Worm (Caenorhabditis elegans) whole organism, L4 larva: ENCODE results near the gene pigw-1.
A peak's percentile ranks its signal among the peaks of the same experiment; 100 is the strongest.

Source experiments
- F37D6.2 ChIP-seq: sonication (generic microtip); optimal IDR thresholded peaks from 2 replicates; lab custom pipeline; 2016; ENCODE audit warnings: mild to moderate bottlenecking, missing genetic modification characterization, missing compliant biosample characterization
- Y105C5A.15 ChIP-seq: fragments of 200-800 bp; sonication (Bioruptor generic); IDR thresholded peaks from 2 replicates; pipeline ENCODE4 v1.3.6; 2022; ENCODE audit warnings: missing genetic modification characterization, missing compliant biosample characterization
- Y48G9A.11 ChIP-seq: fragments of 200-800 bp; sonication (Bioruptor generic); IDR thresholded peaks from 2 replicates; pipeline ENCODE4 v1.3.6; 2022; ENCODE audit warnings: missing genetic modification reagents, missing genetic modification characterization, missing compliant biosample characterization
- ZK337.2 ChIP-seq: fragments of 200-800 bp; sonication (Bioruptor generic); IDR thresholded peaks from 2 replicates; pipeline ENCODE4 v1.3.6; 2022; ENCODE audit warnings: missing genetic modification reagents, missing genetic modification characterization, missing compliant biosample characterization
- ceh-20 ChIP-seq: fragments of 200-800 bp; sonication (Bioruptor generic); IDR thresholded peaks from 2 replicates; pipeline ENCODE4 v1.3.6; 2022; ENCODE audit warnings: missing genetic modification reagents, missing genetic modification characterization, missing compliant biosample characterization
- ceh-82 ChIP-seq: sonication (generic microtip); optimal IDR thresholded peaks from 2 replicates; lab custom pipeline; 2017; ENCODE audit warnings: missing biosample characterization, missing genetic modification characterization
- ces-1 ChIP-seq: fragments of 150-350 bp; sonication (generic microtip); optimal IDR thresholded peaks from 4 replicates; lab custom pipeline; 2014; ENCODE audit warnings: missing biosample characterization, missing genetic modification reagents, missing genetic modification characterization
- daf-16 ChIP-seq, 3 experiments: sonication (generic microtip); optimal IDR thresholded peaks; 2 replicates each; lab custom pipeline; 2016 to 2017; ENCODE audit warnings: missing genetic modification characterization in 3 of 3, missing genetic modification reagents in 3 of 3, mild to moderate bottlenecking in 2 of 3, missing compliant biosample characterization in 2 of 3, missing biosample characterization in 1 of 3, moderate library complexity in 1 of 3
- dmd-9 ChIP-seq: fragments of 200-800 bp; sonication (Bioruptor generic); IDR thresholded peaks from 2 replicates; pipeline ENCODE4 v1.3.6; 2022; ENCODE audit warnings: missing genetic modification reagents, missing genetic modification characterization, missing compliant biosample characterization
- egl-43 ChIP-seq: fragments of 200-800 bp; sonication (Bioruptor generic); IDR thresholded peaks from 2 replicates; pipeline ENCODE4 v1.3.6; 2022; ENCODE audit warnings: missing genetic modification reagents, missing genetic modification characterization, missing compliant biosample characterization
- fos-1 ChIP-seq: fragments of 150-350 bp; optimal IDR thresholded peaks from 2 replicates; lab custom pipeline; 2014; ENCODE audit warnings: missing biosample characterization, missing genetic modification characterization
- gei-8 ChIP-seq: fragments of 200-800 bp; sonication (Bioruptor generic); optimal IDR thresholded peaks from 2 replicates; lab custom pipeline; 2018; ENCODE audit warnings: mild to moderate bottlenecking, missing genetic modification characterization, missing compliant biosample characterization
- hmg-1.1 ChIP-seq: fragments of 200-800 bp; sonication (Bioruptor generic); IDR thresholded peaks from 2 replicates; pipeline ENCODE4 v1.3.6; 2022; ENCODE audit warnings: missing genetic modification reagents, missing genetic modification characterization, missing compliant biosample characterization
- jun-1 ChIP-seq: fragments of 150-350 bp; optimal IDR thresholded peaks from 2 replicates; lab custom pipeline; 2014; ENCODE audit warnings: missing biosample characterization, missing genetic modification reagents, missing genetic modification characterization
- lim-7 ChIP-seq: fragments of 200-800 bp; sonication (Bioruptor generic); IDR thresholded peaks from 2 replicates; pipeline ENCODE4 v1.3.6; 2022; ENCODE audit warnings: missing genetic modification characterization, missing compliant biosample characterization
- lin-13 ChIP-seq: fragments of 150-350 bp; optimal IDR thresholded peaks from 2 replicates; lab custom pipeline; 2014; ENCODE audit warnings: missing biosample characterization, missing genetic modification reagents, missing genetic modification characterization
- madf-5 ChIP-seq, 2 experiments: fragments of 200-800 bp; sonication (Bioruptor generic); IDR thresholded peaks; 2 replicates each; pipeline ENCODE4 v1.3.6; 2022; ENCODE audit warnings: missing compliant biosample characterization in 2 of 2, missing genetic modification characterization in 2 of 2
- mdl-1 ChIP-seq, 2 experiments: fragments of 150-350 bp in 1 of 2; sonication (generic microtip) in 1 of 2; optimal IDR thresholded peaks; 2 replicates each; lab custom pipeline; 2014 to 2017; ENCODE audit warnings: missing biosample characterization in 2 of 2, missing genetic modification characterization in 2 of 2
- mep-1 ChIP-seq: fragments of 150-350 bp; sonication (generic microtip); optimal IDR thresholded peaks from 3 replicates; lab custom pipeline; 2014; ENCODE audit warnings: missing biosample characterization, missing genetic modification characterization
- mes-2 ChIP-seq: sonication (generic microtip); optimal IDR thresholded peaks from 2 replicates; lab custom pipeline; 2016; ENCODE audit warnings: missing genotype, mild to moderate bottlenecking, missing genetic modification characterization, missing compliant biosample characterization; ENCODE audit not compliant: poor library complexity, severe bottlenecking
- nhr-111 ChIP-seq: fragments of 200-800 bp; sonication (Bioruptor generic); optimal IDR thresholded peaks from 2 replicates; lab custom pipeline; 2018; ENCODE audit warnings: mild to moderate bottlenecking, missing genetic modification characterization, missing compliant biosample characterization
- nhr-42 ChIP-seq: fragments of 200-800 bp; sonication (Bioruptor generic); IDR thresholded peaks from 2 replicates; pipeline ENCODE4 v1.3.6; 2022; ENCODE audit warnings: missing genetic modification characterization, missing compliant biosample characterization
- nhr-76 ChIP-seq: fragments of 150-350 bp; optimal IDR thresholded peaks from 2 replicates; lab custom pipeline; 2014; ENCODE audit warnings: missing biosample characterization, missing genetic modification characterization
- set-16 ChIP-seq: fragments of 200-800 bp; sonication (Bioruptor generic); IDR thresholded peaks from 2 replicates; pipeline ENCODE4 v1.3.6; 2022; ENCODE audit warnings: missing genetic modification reagents, missing genetic modification characterization, missing compliant biosample characterization
- spr-1 ChIP-seq: sonication (generic microtip); optimal IDR thresholded peaks from 2 replicates; lab custom pipeline; 2016; ENCODE audit warnings: mild to moderate bottlenecking, missing genetic modification characterization, missing compliant biosample characterization
- spr-3 ChIP-seq: fragments of 200-800 bp; sonication (Bioruptor generic); optimal IDR thresholded peaks from 2 replicates; lab custom pipeline; 2018; ENCODE audit warnings: mild to moderate bottlenecking, missing genetic modification characterization, missing compliant biosample characterization
- tag-97 ChIP-seq: fragments of 200-800 bp; sonication (Bioruptor generic); IDR thresholded peaks from 2 replicates; pipeline ENCODE4 v1.3.6; 2022; ENCODE audit warnings: missing genetic modification characterization, missing compliant biosample characterization
- unc-39 ChIP-seq: sonication (generic microtip); optimal IDR thresholded peaks from 2 replicates; lab custom pipeline; 2017; ENCODE audit warnings: missing biosample characterization, missing genetic modification characterization
- unc-62 ChIP-seq, 3 experiments: fragments of 150-350 bp in 1 of 3; sonication (generic microtip); optimal IDR thresholded peaks in 2 of 3; peaks in 1 of 3; 1 replicate in 1 of 3; 2 replicates in 2 of 3; lab custom pipeline; 2014 to 2017; ENCODE audit warnings: missing biosample characterization in 3 of 3, missing genetic modification characterization in 3 of 3, missing genetic modification reagents in 3 of 3, missing genotype in 1 of 3
- vab-7 ChIP-seq: fragments of 200-800 bp; sonication (Bioruptor generic); IDR thresholded peaks from 2 replicates; pipeline ENCODE4 v1.3.6; 2022; ENCODE audit warnings: missing genetic modification reagents, missing genetic modification characterization, missing compliant biosample characterization
- zag-1 ChIP-seq: fragments of 150-350 bp; optimal IDR thresholded peaks from 2 replicates; lab custom pipeline; 2014; ENCODE audit warnings: missing biosample characterization, missing genetic modification characterization

The pigw-1 gene

ce11 chrII:2853767-2854166 is 30.9 kb downstream of the pigw-1 start:
- no peak for TF ChIP-seq zag-1 (tag; lab: Kevin White, UChicago)

- TF ChIP-seq daf-16 (GFP tag; optimal IDR thresholded peaks at IDR 0.05; lab: Kevin White, UChicago) (no peak), daf-16 (tag; optimal IDR thresholded peaks at IDR 0.05; lab: Kevin White, UChicago) (no peak), dmd-9 (GFP tag; lab: Robert Waterston, UW) (no peak)
These were observed 32.2 kb downstream of the pigw-1 start, which contains the start of gene ptc-3 for ce11 chrII:2852493-2852892. Gene ptc-3, minus strand, starts transcription at chrII:2852593.

- TF ChIP-seq ZK337.2 (GFP tag; lab: Robert Waterston, UW) (no peak), lin-13 (GFP tag; lab: Kevin White, UChicago) (no peak), nhr-42 (no peak), spr-3 (GFP tag; lab: Kevin White, UChicago) (no peak), vab-7 (GFP tag; lab: Robert Waterston, UW) (no peak), fos-1 (tag; lab: Kevin White, UChicago) (no peak), F37D6.2 (tag; lab: Kevin White, UChicago) (no peak), nhr-111 (GFP tag; lab: Kevin White, UChicago) (no peak), unc-39 (tag; lab: Kevin White, UChicago) (no peak), Y105C5A.15 (GFP tag; lab: Robert Waterston, UW) (no peak)
These were observed 38.2 kb downstream of the pigw-1 start for ce11 chrII:2846552-2846951.

- TF ChIP-seq set-16 (peak; percentile 54), mep-1 (no peak), spr-3 (GFP tag; lab: Kevin White, UChicago) (no peak), jun-1 (tag; lab: Kevin White, UChicago) (no peak), mes-2 (tag; lab: Kevin White, UChicago) (no peak), tag-97 (GFP tag; lab: Robert Waterston, UW) (no peak), ceh-82 (no peak)
These were observed 39.0 kb downstream of the pigw-1 start for ce11 chrII:2845674-2846073.

- TF ChIP-seq Y48G9A.11 (GFP tag; lab: Robert Waterston, UW) (no peak), unc-62 (GFP tag; optimal IDR thresholded peaks at IDR 0.05 in 1 of 2; lab: Kevin White, UChicago) (peak in 1 of 2 experiments; percentile 64), unc-62 (tag; optimal IDR thresholded peaks at IDR 0.05; lab: Kevin White, UChicago) (no peak)
- TF ChIP-seq, all 104 proteins: peak for 1
These were observed 41.6 kb downstream of the pigw-1 start, which contains the start of gene Y110A2AL.7 for ce11 chrII:2843088-2843487. Gene Y110A2AL.7, minus strand, starts transcription at chrII:2843188.

- TF ChIP-seq hmg-1.1 (GFP tag; lab: Robert Waterston, UW) (no peak), madf-5 (GFP tag; IDR thresholded peaks at IDR 0.05; lab: Robert Waterston, UW) (no peak), dmd-9 (GFP tag; lab: Robert Waterston, UW) (no peak), spr-1 (tag; lab: Kevin White, UChicago) (no peak), gei-8 (GFP tag; lab: Kevin White, UChicago) (no peak), egl-43 (GFP tag; lab: Robert Waterston, UW) (no peak), nhr-76 (tag; lab: Kevin White, UChicago) (no peak), mdl-1 (tag; optimal IDR thresholded peaks at IDR 0.05; lab: Kevin White, UChicago) (no peak), lim-7 (no peak), ceh-20 (GFP tag; lab: Robert Waterston, UW) (no peak), ces-1 (GFP tag; lab: Kevin White, UChicago) (no peak)
These were observed 43.2 kb downstream of the pigw-1 start, which contains the start of gene Y110A2AL.6 for ce11 chrII:2841529-2841928. Gene Y110A2AL.6, minus strand, starts transcription at chrII:2841629.
